Worm (Caenorhabditis elegans): ENCODE results near the gene C43H6.6.
A peak's percentile ranks its signal among the peaks of the same experiment; 100 is the strongest.

Gene C43H6.6

DNA sequence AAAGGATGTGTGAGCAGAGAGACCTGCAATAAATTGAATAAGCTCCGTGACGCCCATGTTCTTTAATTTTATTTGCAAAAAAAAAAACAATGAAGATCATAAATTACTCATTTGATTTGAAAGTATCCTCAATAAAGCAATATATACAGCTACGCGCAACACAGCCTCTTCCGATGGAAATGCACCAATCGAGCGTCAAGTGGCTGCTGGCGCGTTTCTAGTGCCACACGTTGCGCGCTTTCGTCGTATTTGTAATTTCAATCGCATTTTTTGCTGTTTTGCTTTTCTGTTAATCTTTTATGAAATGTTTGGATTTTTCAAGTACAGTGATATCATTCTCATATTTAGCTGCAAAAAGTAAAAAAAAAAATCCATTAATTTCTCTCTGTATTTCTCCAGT, 12.9 kb upstream of the C43H6.6 start (continued):
- TF ChIP-seq lin-39 (tag; optimal IDR thresholded peaks at IDR 0.05): peak; percentile 17
- TF ChIP-seq lin-14 (GFP tag; optimal IDR thresholded peaks at IDR 0.05): peak; percentile 71
- peak; percentile 0 for TF ChIP-seq zip-4 (GFP tag; optimal IDR thresholded peaks at IDR 0.05)
- peak; percentile 75 for TF ChIP-seq nhr-47 (tag; optimal IDR thresholded peaks at IDR 0.05)
- peak; percentile 43 for TF ChIP-seq unc-86 (tag; optimal IDR thresholded peaks at IDR 0.05)
- peak; percentile 63 for TF ChIP-seq C16A3.4 (tag; optimal IDR thresholded peaks at IDR 0.05)
- peak; percentile 83 for TF ChIP-seq rnt-1 (tag; optimal IDR thresholded peaks at IDR 0.05)
- TF ChIP-seq dsc-1 (tag; optimal IDR thresholded peaks at IDR 0.05): peak; percentile 57
- peak; percentile 32 for TF ChIP-seq blmp-1 (tag; optimal IDR thresholded peaks at IDR 0.05)
- no peak for TF ChIP-seq Y116A8C.19 (tag; optimal IDR thresholded peaks at IDR 0.05; ENCODE audit: borderline replicate concordance)
- TF ChIP-seq fkh-8 (tag; optimal IDR thresholded peaks at IDR 0.05): peak; percentile 26
- peak in 2 of 3 experiments; percentile 57 to 63 for TF ChIP-seq dpl-1 (GFP tag; optimal IDR thresholded peaks at IDR 0.05)
- TF ChIP-seq unc-98 (GFP tag; IDR thresholded peaks at IDR 0.05): no peak
- TF ChIP-seq egl-27 (tag; optimal IDR thresholded peaks at IDR 0.05): no peak
- TF ChIP-seq irx-1 (tag; optimal IDR thresholded peaks at IDR 0.05): peak; percentile 14
- TF ChIP-seq skn-1 (tag; optimal IDR thresholded peaks at IDR 0.05): peak; percentile 72
- TF ChIP-seq efl-1 (optimal IDR thresholded peaks at IDR 0.05): peak; percentile 6 to 41
- peak; percentile 54 to 86 for TF ChIP-seq efl-1 (GFP tag; optimal IDR thresholded peaks at IDR 0.05 in 1 of 2)
- peak; percentile 75 for TF ChIP-seq nhr-20 (tag; optimal IDR thresholded peaks at IDR 0.05)
- peak; percentile 49 for TF ChIP-seq nhr-19 (GFP tag; conservative IDR thresholded peaks at IDR 0.05)
- TF ChIP-seq xbp-1 (tag; optimal IDR thresholded peaks at IDR 0.05): peak; percentile 60
- TF ChIP-seq nhr-90 (tag; optimal IDR thresholded peaks at IDR 0.05; ENCODE audit: poor library complexity): peak; percentile 73
- no peak for TF ChIP-seq C34B4.2 (tag; optimal IDR thresholded peaks at IDR 0.05)

- peak in 1 of 6 experiments; percentile 9 for TF ChIP-seq elt-3 (tag; optimal IDR thresholded peaks at IDR 0.05)
- peak; percentile 39 for TF ChIP-seq blmp-1 (tag; optimal IDR thresholded peaks at IDR 0.05)
- peak; percentile 61 for TF ChIP-seq nhr-85 (tag)
- no peak for TF ChIP-seq snpc-4 (tag; optimal IDR thresholded peaks at IDR 0.05)
Observed at ce11 chrX:2385453-2385852, 9.6 kb upstream of the C43H6.6 start, which contains the start of gene F47G3.1. TSS of gene F47G3.1 (plus strand) at chrX:2385753.

DNA sequence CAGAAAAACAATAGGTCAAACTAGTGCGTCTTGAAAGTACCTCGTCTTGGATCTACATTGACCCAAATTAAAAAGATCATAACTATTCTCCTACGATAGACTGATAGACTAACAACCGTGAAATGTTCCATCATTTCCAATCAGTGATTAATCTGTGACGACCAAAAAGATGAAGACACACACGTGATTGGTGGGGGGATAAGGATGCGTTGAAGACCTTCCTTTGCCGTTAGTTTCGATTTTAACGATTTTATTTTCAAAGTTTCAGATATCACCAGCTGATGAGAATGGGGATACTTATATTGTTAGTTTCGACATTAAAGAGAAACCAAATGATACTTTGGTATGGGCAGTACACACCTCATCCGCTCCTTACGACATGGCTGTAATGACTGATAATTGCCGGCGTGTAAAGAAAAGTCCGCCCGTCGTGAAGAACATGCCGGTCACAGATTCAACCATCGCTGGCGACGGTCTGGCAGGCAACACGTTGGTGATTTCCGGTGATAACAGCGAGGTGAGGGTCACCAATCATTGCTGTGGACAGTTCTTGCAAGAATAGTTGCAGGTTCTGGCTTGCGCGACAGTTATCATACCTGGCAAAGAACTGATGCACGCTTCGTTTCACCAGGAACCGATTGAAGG, 8.0 kb upstream of the C43H6.6 start:
- no peak for TF ChIP-seq lin-15B (tag; optimal IDR thresholded peaks at IDR 0.05)
- no peak for TF ChIP-seq lir-3 (tag; optimal IDR thresholded peaks at IDR 0.05; ENCODE audit: poor library complexity)
- TF ChIP-seq ceh-8 (GFP tag; optimal IDR thresholded peaks at IDR 0.05): no peak
- no peak for TF ChIP-seq unc-98 (GFP tag; IDR thresholded peaks at IDR 0.05)
- no peak for TF ChIP-seq swsn-7 (tag; optimal IDR thresholded peaks at IDR 0.05)
- no peak for TF ChIP-seq dsc-1 (tag; optimal IDR thresholded peaks at IDR 0.05)
- no peak for TF ChIP-seq ceh-82 (tag; optimal IDR thresholded peaks at IDR 0.05)
- TF ChIP-seq nhr-85 (tag): peak; percentile 83
- TF ChIP-seq mef-2 (tag; optimal IDR thresholded peaks at IDR 0.05): no peak
- TF ChIP-seq Y116A8C.19 (tag; optimal IDR thresholded peaks at IDR 0.05; ENCODE audit: borderline replicate concordance): no peak
- TF ChIP-seq nhr-71 (tag; optimal IDR thresholded peaks at IDR 0.05): peak; percentile 5
- TF ChIP-seq snpc-4 (tag; optimal IDR thresholded peaks at IDR 0.05): no peak
- no peak for TF ChIP-seq nhr-28 (tag; optimal IDR thresholded peaks at IDR 0.05)
- TF ChIP-seq nhr-11 (tag; optimal IDR thresholded peaks at IDR 0.05): no peak
- peak in 1 of 6 experiments; percentile 54 for TF ChIP-seq elt-3 (tag; optimal IDR thresholded peaks at IDR 0.05)
- TF ChIP-seq lsy-2 (tag; optimal IDR thresholded peaks at IDR 0.05): no peak
- TF ChIP-seq ces-1 (GFP tag; optimal IDR thresholded peaks at IDR 0.05): no peak
- TF ChIP-seq blmp-1 (tag; optimal IDR thresholded peaks at IDR 0.05): peak; percentile 79

Data from whole organism, L1 larva.